Fruit fly (Drosophila melanogaster): ENCODE data around the gene CG13713.

The CG13713 gene

dm6 chr3L:4691775-4692174 is 5.6 kb upstream of the CG13713 start (continued):
- TF ChIP-seq CG43689 (GFP tag; IDR thresholded peaks at IDR 0.05) (no peak), lov (optimal IDR thresholded peaks at IDR 0.05) (no peak), lov (GFP tag; IDR thresholded peaks at IDR 0.05) (no peak), CG4820 (GFP tag; optimal IDR thresholded peaks at IDR 0.05) (no peak), lilli (GFP tag; optimal IDR thresholded peaks at IDR 0.05) (no peak), nerfin-1 (tag; optimal IDR thresholded peaks at IDR 0.05) (no peak), CG16863 (GFP tag; optimal IDR thresholded peaks at IDR 0.05) (no peak), CG12659 (GFP tag; optimal IDR thresholded peaks at IDR 0.05) (peak; percentile 6), caup (GFP tag; optimal IDR thresholded peaks at IDR 0.05; ENCODE audit: severe bottlenecking) (no peak), da (GFP tag; optimal IDR thresholded peaks at IDR 0.05) (no peak), cato (GFP tag; optimal IDR thresholded peaks at IDR 0.05; ENCODE audit: borderline replicate concordance) (no peak), Dad (GFP tag; optimal IDR thresholded peaks at IDR 0.05) (no peak), zen (tag; optimal IDR thresholded peaks at IDR 0.05) (no peak), psq (GFP tag; optimal IDR thresholded peaks at IDR 0.05) (no peak), CG2889 (GFP tag; IDR thresholded peaks at IDR 0.05) (no peak), lmd (GFP tag; IDR thresholded peaks at IDR 0.05) (no peak; the same call in 1 of the 2 replicates), ind (GFP tag; optimal IDR thresholded peaks at IDR 0.05) (no peak), CG11504 (tag; optimal IDR thresholded peaks at IDR 0.05) (peak; percentile 64), Bgb (GFP tag; IDR thresholded peaks at IDR 0.05; ENCODE audit: partially characterized antibody) (no peak), nmo (GFP tag; optimal IDR thresholded peaks at IDR 0.05) (peak; percentile 56), grau (tag; optimal IDR thresholded peaks at IDR 0.05) (peak; percentile 51), CG7745 (tag; optimal IDR thresholded peaks at IDR 0.05) (no peak), ttk (GFP tag; IDR thresholded peaks at IDR 0.05) (no peak), rib (GFP tag; IDR thresholded peaks at IDR 0.05) (no peak), z (GFP tag; IDR thresholded peaks at IDR 0.05) (no peak), nom (GFP tag; optimal IDR thresholded peaks at IDR 0.05) (no peak), cad (GFP tag; optimal IDR thresholded peaks at IDR 0.05) (no peak), cg (GFP tag; optimal IDR thresholded peaks at IDR 0.05) (no peak), HLHmδ (GFP tag; optimal IDR thresholded peaks at IDR 0.05) (no peak), Dref (GFP tag; IDR thresholded peaks at IDR 0.05) (no peak), CG2120 (GFP tag; optimal IDR thresholded peaks at IDR 0.05) (no peak), CG18764 (GFP tag; optimal IDR thresholded peaks at IDR 0.05) (no peak), tio (GFP tag; optimal IDR thresholded peaks at IDR 0.05) (no peak), dpn (GFP tag; optimal IDR thresholded peaks at IDR 0.05) (no peak), CG17829 (tag; optimal IDR thresholded peaks at IDR 0.05) (peak; percentile 25), Ravus (GFP tag; IDR thresholded peaks at IDR 0.05) (no peak), crol (GFP tag; IDR thresholded peaks at IDR 0.05) (no peak), D19A (tag; optimal IDR thresholded peaks at IDR 0.05) (peak; percentile 27), br (optimal IDR thresholded peaks at IDR 0.05) (no peak), CG6765 (GFP tag; optimal IDR thresholded peaks at IDR 0.05) (no peak), Chrac-16 (GFP tag; optimal IDR thresholded peaks at IDR 0.05) (no peak), CG42726 (GFP tag; IDR thresholded peaks at IDR 0.05; ENCODE audit: partially characterized antibody) (no peak), CG11093 (GFP tag; IDR thresholded peaks at IDR 0.05) (no peak), pnt (GFP tag; optimal IDR thresholded peaks at IDR 0.05) (no peak), disco-r (GFP tag; optimal IDR thresholded peaks at IDR 0.05) (no peak), CG18476 (GFP tag; optimal IDR thresholded peaks at IDR 0.05) (no peak), Sry-β (GFP tag; optimal IDR thresholded peaks at IDR 0.05) (no peak), CG15601 (tag; optimal IDR thresholded peaks at IDR 0.05) (peak; percentile 45), CG6813 (GFP tag; optimal IDR thresholded peaks at IDR 0.05) (no peak), CG9609 (GFP tag; optimal IDR thresholded peaks at IDR 0.05) (no peak), jigr1 (GFP tag; IDR thresholded peaks at IDR 0.05) (no peak), E2f2 (GFP tag; IDR thresholded peaks at IDR 0.05) (no peak; the same call in 1 of the 2 replicates)

Data from whole organism, embryonic.